Worm (Caenorhabditis elegans): ENCODE results near the gene eral-1.

DNA sequence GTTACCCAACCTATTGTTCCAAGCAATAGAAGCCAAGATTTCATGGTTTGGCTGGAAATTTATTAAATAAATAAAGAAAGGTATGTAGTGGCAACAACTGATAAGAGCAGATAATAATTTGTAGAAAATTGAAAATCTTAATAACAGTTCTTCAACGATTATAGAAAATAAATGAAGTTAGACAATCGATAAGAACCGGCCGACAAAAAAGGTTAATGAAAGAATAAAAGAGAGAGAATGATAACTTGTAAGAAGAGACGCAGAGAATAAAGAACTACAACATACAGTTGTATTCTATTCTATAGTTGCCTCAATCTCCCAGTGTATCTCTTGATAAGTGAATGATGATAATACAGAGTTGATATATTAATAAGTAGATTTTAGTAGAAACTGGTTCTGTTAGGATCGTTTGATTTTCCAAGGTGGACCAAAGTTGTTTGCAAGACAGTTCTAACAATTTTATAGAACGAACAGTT is 2.8 kb downstream of the eral-1 start, which contains the start of gene ugt-58:
- TF ChIP-seq ceh-31 (tag; optimal IDR thresholded peaks at IDR 0.05) (no peak), pax-1 (tag; optimal IDR thresholded peaks at IDR 0.05) (no peak), unc-3 (GFP tag; conservative IDR thresholded peaks at IDR 0.05) (no peak), unc-3 (tag; optimal IDR thresholded peaks at IDR 0.05) (no peak), unc-55 (GFP tag; optimal IDR thresholded peaks at IDR 0.05) (no peak), pqm-1 (tag; optimal IDR thresholded peaks at IDR 0.05) (no peak), F13H6.1 (tag; optimal IDR thresholded peaks at IDR 0.05) (no peak), nhr-11 (tag; optimal IDR thresholded peaks at IDR 0.05) (no peak), Y22D7AL.16 (tag; optimal IDR thresholded peaks at IDR 0.05) (no peak)

Measured in whole organism, late embryonic.